Worm (Caenorhabditis elegans) whole organism, L4 larva: Measurements from ENCODE around the gene prp-39.

ENCODE experiments used
- F10B5.3 ChIP-seq: sonication (generic microtip); optimal IDR thresholded peaks from 2 replicates; lab custom pipeline; 2016; ENCODE audit warnings: mild to moderate bottlenecking, missing genetic modification characterization, missing compliant biosample characterization
- F37D6.2 ChIP-seq: sonication (generic microtip); optimal IDR thresholded peaks from 2 replicates; lab custom pipeline; 2016; ENCODE audit warnings: mild to moderate bottlenecking, missing genetic modification characterization, missing compliant biosample characterization
- F44E2.7 ChIP-seq: fragments of 200-800 bp; sonication (Bioruptor generic); IDR thresholded peaks from 2 replicates; pipeline ENCODE4 v2.1.2; 2022; ENCODE audit warnings: missing genetic modification characterization, missing compliant biosample characterization
- T20F7.1 ChIP-seq: fragments of 200-800 bp; sonication (Bioruptor generic); optimal IDR thresholded peaks from 2 replicates; lab custom pipeline; 2018; ENCODE audit warnings: mild to moderate bottlenecking, missing genetic modification characterization, missing compliant biosample characterization
- T26A8.4 ChIP-seq: fragments of 200-800 bp; sonication (Bioruptor generic); IDR thresholded peaks from 2 replicates; pipeline ENCODE4 v1.3.6; 2022; ENCODE audit warnings: missing genetic modification characterization, missing compliant biosample characterization
- Y105C5A.15 ChIP-seq: fragments of 200-800 bp; sonication (Bioruptor generic); IDR thresholded peaks from 2 replicates; pipeline ENCODE4 v1.3.6; 2022; ENCODE audit warnings: missing genetic modification characterization, missing compliant biosample characterization
- Y48G9A.11 ChIP-seq: fragments of 200-800 bp; sonication (Bioruptor generic); IDR thresholded peaks from 2 replicates; pipeline ENCODE4 v1.3.6; 2022; ENCODE audit warnings: missing genetic modification reagents, missing genetic modification characterization, missing compliant biosample characterization
- aha-1 ChIP-seq: fragments of 150-350 bp; peaks from one replicate; lab custom pipeline; 2014; ENCODE audit warnings: missing biosample characterization, missing genetic modification characterization
- arid-1 ChIP-seq: fragments of 200-800 bp; sonication (Bioruptor generic); conservative IDR thresholded peaks from 2 replicates; pipeline ENCODE4 v1.3.6; 2022; ENCODE audit warnings: missing genetic modification reagents, missing genetic modification characterization, missing compliant biosample characterization
- ceh-20 ChIP-seq: fragments of 200-800 bp; sonication (Bioruptor generic); IDR thresholded peaks from 2 replicates; pipeline ENCODE4 v1.3.6; 2022; ENCODE audit warnings: missing genetic modification reagents, missing genetic modification characterization, missing compliant biosample characterization
- ceh-32 ChIP-seq: sonication (generic microtip); optimal IDR thresholded peaks from 2 replicates; lab custom pipeline; 2016; ENCODE audit warnings: mild to moderate bottlenecking, missing genetic modification characterization, missing compliant biosample characterization; ENCODE audit not compliant: poor library complexity
- ceh-44 ChIP-seq: fragments of 200-800 bp; sonication (Bioruptor generic); IDR thresholded peaks from 2 replicates; pipeline ENCODE4 v1.3.6; 2022; ENCODE audit warnings: missing genetic modification reagents, missing genetic modification characterization, missing compliant biosample characterization
- ceh-82 ChIP-seq: sonication (generic microtip); optimal IDR thresholded peaks from 2 replicates; lab custom pipeline; 2017; ENCODE audit warnings: missing biosample characterization, missing genetic modification characterization
- ces-1 ChIP-seq: fragments of 150-350 bp; sonication (generic microtip); optimal IDR thresholded peaks from 4 replicates; lab custom pipeline; 2014; ENCODE audit warnings: missing biosample characterization, missing genetic modification reagents, missing genetic modification characterization
- daf-8 ChIP-seq: fragments of 200-800 bp; sonication (Bioruptor generic); IDR thresholded peaks from 2 replicates; pipeline ENCODE4 v1.3.6; 2022; ENCODE audit warnings: missing genetic modification characterization, missing compliant biosample characterization
- dmd-8 ChIP-seq: fragments of 200-800 bp; sonication (Bioruptor generic); IDR thresholded peaks from 2 replicates; pipeline ENCODE4 v1.3.6; 2022; ENCODE audit warnings: missing genetic modification characterization, missing compliant biosample characterization
- dmd-9 ChIP-seq: fragments of 200-800 bp; sonication (Bioruptor generic); IDR thresholded peaks from 2 replicates; pipeline ENCODE4 v1.3.6; 2022; ENCODE audit warnings: missing genetic modification reagents, missing genetic modification characterization, missing compliant biosample characterization
- dpl-1 ChIP-seq: fragments of 150-350 bp; optimal IDR thresholded peaks from 2 replicates; lab custom pipeline; 2014; ENCODE audit warnings: missing biosample characterization, missing genetic modification reagents, missing genetic modification characterization
- duxl-1 ChIP-seq: sonication (generic microtip); optimal IDR thresholded peaks from 2 replicates; lab custom pipeline; 2016; ENCODE audit warnings: mild to moderate bottlenecking, missing genetic modification characterization, moderate library complexity, missing compliant biosample characterization; ENCODE audit not compliant: poor library complexity
- dve-1 ChIP-seq: sonication (generic microtip); optimal IDR thresholded peaks from 2 replicates; lab custom pipeline; 2017; ENCODE audit warnings: antibody characterized with exemption, mild to moderate bottlenecking, missing genetic modification characterization, missing compliant biosample characterization; ENCODE audit not compliant: insufficient read depth
- hmg-1.1 ChIP-seq: fragments of 200-800 bp; sonication (Bioruptor generic); IDR thresholded peaks from 2 replicates; pipeline ENCODE4 v1.3.6; 2022; ENCODE audit warnings: missing genetic modification reagents, missing genetic modification characterization, missing compliant biosample characterization
- lin-13 ChIP-seq: fragments of 150-350 bp; optimal IDR thresholded peaks from 2 replicates; lab custom pipeline; 2014; ENCODE audit warnings: missing biosample characterization, missing genetic modification reagents, missing genetic modification characterization
- lin-15B ChIP-seq: fragments of 150-350 bp; sonication (generic microtip); optimal IDR thresholded peaks from 3 replicates; lab custom pipeline; 2014; ENCODE audit warnings: missing biosample characterization, missing genetic modification characterization
- lin-38 ChIP-seq: fragments of 200-800 bp; sonication (Bioruptor generic); IDR thresholded peaks from 2 replicates; pipeline ENCODE4 v1.3.6; 2022; ENCODE audit warnings: missing genetic modification reagents, missing genetic modification characterization, missing compliant biosample characterization
- mep-1 ChIP-seq: fragments of 150-350 bp; sonication (generic microtip); optimal IDR thresholded peaks from 3 replicates; lab custom pipeline; 2014; ENCODE audit warnings: missing biosample characterization, missing genetic modification characterization
- mxl-2 ChIP-seq: fragments of 200-800 bp; sonication (Bioruptor generic); conservative IDR thresholded peaks from 2 replicates; pipeline ENCODE4 v1.3.6; 2022; ENCODE audit warnings: missing genetic modification reagents, missing genetic modification characterization, missing compliant biosample characterization
- nhr-10 ChIP-seq: fragments of 150-350 bp; optimal IDR thresholded peaks from 2 replicates; lab custom pipeline; 2014; ENCODE audit warnings: missing biosample characterization, missing genetic modification characterization
- nhr-102 ChIP-seq: sonication (generic microtip); optimal IDR thresholded peaks from 2 replicates; lab custom pipeline; 2016; ENCODE audit warnings: mild to moderate bottlenecking, missing genetic modification characterization, moderate library complexity, missing compliant biosample characterization
- nhr-11 ChIP-seq: fragments of 150-350 bp; optimal IDR thresholded peaks from 2 replicates; lab custom pipeline; 2014; ENCODE audit warnings: missing biosample characterization, missing genetic modification characterization
- nhr-25 ChIP-seq: sonication (generic microtip); optimal IDR thresholded peaks from 2 replicates; lab custom pipeline; 2017; ENCODE audit warnings: missing genetic modification characterization, mild to moderate bottlenecking, missing compliant biosample characterization, antibody characterized with exemption, moderate library complexity, borderline replicate concordance; ENCODE audit not compliant: insufficient read depth
- nhr-28 ChIP-seq: fragments of 150-350 bp; optimal IDR thresholded peaks from 2 replicates; lab custom pipeline; 2014; ENCODE audit warnings: missing biosample characterization, missing genetic modification characterization
- nhr-41 ChIP-seq: fragments of 200-800 bp; sonication (Bioruptor generic); IDR thresholded peaks from 2 replicates; pipeline ENCODE4 v1.3.6; 2022; ENCODE audit warnings: missing genetic modification reagents, missing genetic modification characterization, missing compliant biosample characterization
- nhr-6 ChIP-seq: fragments of 150-350 bp; optimal IDR thresholded peaks from 2 replicates; lab custom pipeline; 2014; ENCODE audit warnings: missing biosample characterization, missing genetic modification characterization
- nhr-77 ChIP-seq: fragments of 150-350 bp; optimal IDR thresholded peaks from 2 replicates; lab custom pipeline; 2014; ENCODE audit warnings: missing biosample characterization, missing genetic modification characterization
- pha-4 ChIP-seq, 2 experiments: fragments of 150-350 bp in 1 of 2; fragments of 200-800 bp in 1 of 2; sonication (Bioruptor generic) in 1 of 2; IDR thresholded peaks in 1 of 2; optimal IDR thresholded peaks in 1 of 2; 2 replicates each; pipeline versions ENCODE4 v1.3.6 to Lab custom; 2014 to 2022; ENCODE audit warnings: missing genetic modification characterization in 2 of 2, missing genetic modification reagents in 2 of 2, missing biosample characterization in 1 of 2, missing compliant biosample characterization in 1 of 2
- pqm-1 ChIP-seq: sonication (generic microtip); optimal IDR thresholded peaks from 2 replicates; lab custom pipeline; 2017; ENCODE audit warnings: missing biosample characterization, missing genetic modification characterization
- spr-3 ChIP-seq: fragments of 200-800 bp; sonication (Bioruptor generic); optimal IDR thresholded peaks from 2 replicates; lab custom pipeline; 2018; ENCODE audit warnings: mild to moderate bottlenecking, missing genetic modification characterization, missing compliant biosample characterization
- tra-1 ChIP-seq: fragments of 200-800 bp; sonication (Bioruptor generic); IDR thresholded peaks from 2 replicates; pipeline ENCODE4 v1.3.6; 2022; ENCODE audit warnings: missing genetic modification reagents, missing genetic modification characterization, missing compliant biosample characterization
- zfp-2 ChIP-seq: sonication (generic microtip); optimal IDR thresholded peaks from 2 replicates; lab custom pipeline; 2016; ENCODE audit warnings: mild to moderate bottlenecking, missing genetic modification characterization, missing compliant biosample characterization
- zip-2 ChIP-seq: fragments of 150-350 bp; optimal IDR thresholded peaks from 2 replicates; lab custom pipeline; 2014; ENCODE audit warnings: missing biosample characterization, missing genetic modification characterization
- ztf-11 ChIP-seq: fragments of 150-350 bp; optimal IDR thresholded peaks from 2 replicates; lab custom pipeline; 2014; ENCODE audit warnings: missing biosample characterization, missing genetic modification characterization
- ztf-7 ChIP-seq: fragments of 150-350 bp; optimal IDR thresholded peaks from 2 replicates; lab custom pipeline; 2014; ENCODE audit warnings: missing biosample characterization, missing genetic modification characterization

prp-39 gene

DNA sequence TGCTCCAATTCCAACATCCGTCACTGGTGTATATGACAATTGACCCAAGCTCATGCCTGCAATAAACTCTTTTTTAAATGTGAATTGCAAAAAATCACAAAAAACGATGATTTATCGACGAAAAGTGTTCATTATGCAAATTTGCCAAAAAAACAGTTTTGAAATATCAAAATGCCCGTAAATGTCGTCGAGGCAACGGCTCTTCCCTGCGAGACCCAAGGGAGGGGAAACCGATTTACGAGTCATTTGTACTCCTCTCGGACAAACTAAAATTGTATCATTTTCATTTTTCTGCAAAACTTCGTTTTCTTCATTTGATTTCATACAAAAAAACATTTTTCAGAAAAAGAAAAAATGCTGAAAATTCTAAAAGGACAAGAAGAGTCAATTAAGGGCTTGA, 2.1 kb upstream of the prp-39 start, which contains the start of the genes hmgs-1 and F25B4.4 (continued):
- TF ChIP-seq dmd-9 (GFP tag; lab: Robert Waterston, UW) (peak; percentile 76), arid-1 (GFP tag; lab: Robert Waterston, UW) (peak; percentile 33; the same call in 1 of the 2 replicates), ceh-32 (tag; lab: Kevin White, UChicago) (no peak), dve-1 (tag; lab: Kevin White, UChicago) (peak; percentile 94), spr-3 (GFP tag; lab: Kevin White, UChicago) (peak; percentile 61), zip-2 (tag; lab: Kevin White, UChicago) (peak; percentile 31), nhr-25 (tag; lab: Kevin White, UChicago) (peak; percentile 50), Y105C5A.15 (GFP tag; lab: Robert Waterston, UW) (no peak), daf-8 (GFP tag; lab: Robert Waterston, UW) (no peak), nhr-77 (tag; lab: Kevin White, UChicago) (peak; percentile 93), pha-4 (GFP tag; IDR thresholded peaks at IDR 0.05; lab: Robert Waterston, UW) (peak; percentile 76; the same call in 1 of the 2 replicates), pha-4 (tag; optimal IDR thresholded peaks at IDR 0.05; lab: Kevin White, UChicago) (peak; percentile 77), dpl-1 (peak; percentile 85), lin-13 (GFP tag; lab: Kevin White, UChicago) (peak; percentile 91), hmg-1.1 (GFP tag; lab: Robert Waterston, UW) (peak; percentile 76), pqm-1 (tag; lab: Kevin White, UChicago) (no peak), duxl-1 (tag; lab: Kevin White, UChicago) (peak; percentile 52), T26A8.4 (peak; percentile 73), lin-15B (peak; percentile 26), nhr-10 (peak; percentile 1), zfp-2 (tag; lab: Kevin White, UChicago) (peak; percentile 67), F44E2.7 (GFP tag; lab: Robert Waterston, UW) (no peak), mep-1 (tag; lab: Kevin White, UChicago) (peak; percentile 95), dmd-8 (no peak), F10B5.3 (tag; lab: Kevin White, UChicago) (no peak), nhr-102 (tag; lab: Kevin White, UChicago) (peak; percentile 67), lin-38 (GFP tag; lab: Robert Waterston, UW) (peak; percentile 87), mxl-2 (no peak), ces-1 (GFP tag; lab: Kevin White, UChicago) (peak; percentile 7), nhr-6 (tag; lab: Kevin White, UChicago) (peak; percentile 91), ceh-20 (GFP tag; lab: Robert Waterston, UW) (peak; percentile 50), Y48G9A.11 (peak; percentile 49; the same call in 1 of the 2 replicates), ztf-7 (tag; lab: Kevin White, UChicago) (no peak), F37D6.2 (tag; lab: Kevin White, UChicago) (peak; percentile 65), ceh-44 (GFP tag; lab: Robert Waterston, UW) (0 out of 2 replicates have a peak, but pooled peaks have one; percentile 27), nhr-41 (GFP tag; lab: Robert Waterston, UW) (no peak), tra-1 (GFP tag; lab: Robert Waterston, UW) (peak; percentile 79), ztf-11 (tag; lab: Kevin White, UChicago) (no peak), ceh-82 (no peak), aha-1 (peak; percentile 94), nhr-11 (peak; percentile 95), T20F7.1 (GFP tag; lab: Kevin White, UChicago) (peak; percentile 85), nhr-28 (tag; lab: Kevin White, UChicago) (peak; percentile 73)
